Worm (Caenorhabditis elegans) whole organism, late embryonic: ENCODE measurements around the gene spig-7.

Experiments used
- C08G9.2 ChIP-seq: sonication (generic microtip); optimal IDR thresholded peaks from 2 replicates; lab custom pipeline; 2016; ENCODE audit warnings: mild to moderate bottlenecking, missing genetic modification characterization, moderate library complexity, missing compliant biosample characterization
- ceh-14 ChIP-seq: sonication (generic microtip); optimal IDR thresholded peaks from 2 replicates; lab custom pipeline; 2016; ENCODE audit warnings: missing genotype, missing genetic modification characterization, missing compliant biosample characterization
- elt-2 ChIP-seq: sonication (generic microtip); optimal IDR thresholded peaks from 2 replicates; lab custom pipeline; 2016; ENCODE audit warnings: missing genetic modification reagents, missing genetic modification characterization, missing compliant biosample characterization
- unc-55 ChIP-seq: sonication (generic microtip); optimal IDR thresholded peaks from 2 replicates; lab custom pipeline; 2017; ENCODE audit warnings: missing biosample characterization, missing genetic modification reagents, missing genetic modification characterization

DNA sequence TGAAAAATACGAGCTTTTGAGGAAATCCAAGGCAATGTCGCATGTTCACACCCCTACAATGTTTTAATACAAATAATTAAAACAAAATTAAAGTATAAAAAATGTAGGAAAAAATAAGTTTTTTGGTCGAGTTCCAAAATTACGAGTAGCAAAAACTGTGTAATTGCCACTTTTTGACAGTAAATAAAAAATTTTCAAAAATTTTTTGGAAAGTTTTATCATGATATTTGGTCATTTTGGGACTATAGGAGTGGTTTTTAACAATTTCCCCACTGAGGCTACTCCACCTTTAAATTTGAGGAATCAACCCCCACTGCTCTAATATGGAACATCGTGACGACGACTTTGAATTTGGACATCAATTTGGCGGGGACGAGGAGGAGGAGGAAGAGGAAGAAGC, 27.1 kb upstream of the spig-7 start, which contains the start of gene gid-8:
- TF ChIP-seq elt-2 (tag; lab: Kevin White, UChicago) (no peak), ceh-14 (tag; lab: Kevin White, UChicago) (no peak), unc-55 (no peak), C08G9.2 (no peak)
